Worm (Caenorhabditis elegans) whole organism, L4 larva: ENCODE data around the gene C27C12.1.

ENCODE experiments used
- F26F4.8 ChIP-seq: fragments of 200-800 bp; sonication (Bioruptor generic); conservative IDR thresholded peaks from 2 replicates; pipeline ENCODE4 v1.3.6; 2022; ENCODE audit warnings: missing genetic modification characterization, missing compliant biosample characterization
- T20F7.1 ChIP-seq: fragments of 200-800 bp; sonication (Bioruptor generic); optimal IDR thresholded peaks from 2 replicates; lab custom pipeline; 2018; ENCODE audit warnings: mild to moderate bottlenecking, missing genetic modification characterization, missing compliant biosample characterization
- Y105C5A.15 ChIP-seq: fragments of 200-800 bp; sonication (Bioruptor generic); IDR thresholded peaks from 2 replicates; pipeline ENCODE4 v1.3.6; 2022; ENCODE audit warnings: missing genetic modification characterization, missing compliant biosample characterization
- Y48G9A.11 ChIP-seq: fragments of 200-800 bp; sonication (Bioruptor generic); IDR thresholded peaks from 2 replicates; pipeline ENCODE4 v1.3.6; 2022; ENCODE audit warnings: missing genetic modification reagents, missing genetic modification characterization, missing compliant biosample characterization
- Y5F2A.4 ChIP-seq: fragments of 200-800 bp; sonication (Bioruptor generic); optimal IDR thresholded peaks from 2 replicates; lab custom pipeline; 2018; ENCODE audit warnings: mild to moderate bottlenecking, missing genetic modification characterization, missing compliant biosample characterization
- aha-1 ChIP-seq: fragments of 150-350 bp; peaks from one replicate; lab custom pipeline; 2014; ENCODE audit warnings: missing biosample characterization, missing genetic modification characterization
- aly-2 ChIP-seq: sonication (generic microtip); optimal IDR thresholded peaks from 2 replicates; lab custom pipeline; 2018; ENCODE audit warnings: missing biosample characterization, missing genetic modification characterization
- attf-4 ChIP-seq: sonication (generic microtip); optimal IDR thresholded peaks from 3 replicates; lab custom pipeline; 2017; ENCODE audit warnings: missing biosample characterization, missing genetic modification characterization
- daf-16 ChIP-seq, 3 experiments: sonication (generic microtip); optimal IDR thresholded peaks; 2 replicates each; lab custom pipeline; 2016 to 2017; ENCODE audit warnings: missing genetic modification characterization in 3 of 3, missing genetic modification reagents in 3 of 3, mild to moderate bottlenecking in 2 of 3, missing compliant biosample characterization in 2 of 3, missing biosample characterization in 1 of 3, moderate library complexity in 1 of 3
- dmd-6 ChIP-seq: fragments of 200-800 bp; sonication (Bioruptor generic); IDR thresholded peaks from 2 replicates; pipeline ENCODE4 v1.3.6; 2022; ENCODE audit warnings: missing genetic modification reagents, missing genetic modification characterization, missing compliant biosample characterization
- dmd-8 ChIP-seq: fragments of 200-800 bp; sonication (Bioruptor generic); IDR thresholded peaks from 2 replicates; pipeline ENCODE4 v1.3.6; 2022; ENCODE audit warnings: missing genetic modification characterization, missing compliant biosample characterization
- dve-1 ChIP-seq: sonication (generic microtip); optimal IDR thresholded peaks from 2 replicates; lab custom pipeline; 2017; ENCODE audit warnings: antibody characterized with exemption, mild to moderate bottlenecking, missing genetic modification characterization, missing compliant biosample characterization; ENCODE audit not compliant: insufficient read depth
- hlh-11 ChIP-seq: fragments of 200-800 bp; sonication (Bioruptor generic); optimal IDR thresholded peaks from 2 replicates; lab custom pipeline; 2018; ENCODE audit warnings: mild to moderate bottlenecking, missing genetic modification characterization, missing compliant biosample characterization
- lin-1 ChIP-seq: fragments of 200-800 bp; sonication (Bioruptor generic); IDR thresholded peaks from 2 replicates; pipeline ENCODE4 v1.3.6; 2022; ENCODE audit warnings: missing genetic modification reagents, missing genetic modification characterization, missing compliant biosample characterization
- lin-29 ChIP-seq: fragments of 200-800 bp; sonication (Bioruptor generic); IDR thresholded peaks from 2 replicates; pipeline ENCODE4 v1.3.6; 2022; ENCODE audit warnings: missing genetic modification reagents, missing genetic modification characterization, missing compliant biosample characterization
- lin-38 ChIP-seq: fragments of 200-800 bp; sonication (Bioruptor generic); IDR thresholded peaks from 2 replicates; pipeline ENCODE4 v1.3.6; 2022; ENCODE audit warnings: missing genetic modification reagents, missing genetic modification characterization, missing compliant biosample characterization
- mep-1 ChIP-seq: fragments of 150-350 bp; sonication (generic microtip); optimal IDR thresholded peaks from 3 replicates; lab custom pipeline; 2014; ENCODE audit warnings: missing biosample characterization, missing genetic modification characterization
- mes-2 ChIP-seq: sonication (generic microtip); optimal IDR thresholded peaks from 2 replicates; lab custom pipeline; 2016; ENCODE audit warnings: missing genotype, mild to moderate bottlenecking, missing genetic modification characterization, missing compliant biosample characterization; ENCODE audit not compliant: poor library complexity, severe bottlenecking
- nhr-28 ChIP-seq: fragments of 150-350 bp; optimal IDR thresholded peaks from 2 replicates; lab custom pipeline; 2014; ENCODE audit warnings: missing biosample characterization, missing genetic modification characterization
- nhr-48 ChIP-seq: sonication (generic microtip); optimal IDR thresholded peaks from 2 replicates; lab custom pipeline; 2016; ENCODE audit warnings: mild to moderate bottlenecking, missing genetic modification characterization, missing compliant biosample characterization
- nhr-6 ChIP-seq: fragments of 150-350 bp; optimal IDR thresholded peaks from 2 replicates; lab custom pipeline; 2014; ENCODE audit warnings: missing biosample characterization, missing genetic modification characterization
- nhr-77 ChIP-seq: fragments of 150-350 bp; optimal IDR thresholded peaks from 2 replicates; lab custom pipeline; 2014; ENCODE audit warnings: missing biosample characterization, missing genetic modification characterization
- pha-4 ChIP-seq, 2 experiments: fragments of 150-350 bp in 1 of 2; fragments of 200-800 bp in 1 of 2; sonication (Bioruptor generic) in 1 of 2; IDR thresholded peaks in 1 of 2; optimal IDR thresholded peaks in 1 of 2; 2 replicates each; pipeline versions ENCODE4 v1.3.6 to Lab custom; 2014 to 2022; ENCODE audit warnings: missing genetic modification characterization in 2 of 2, missing genetic modification reagents in 2 of 2, missing biosample characterization in 1 of 2, missing compliant biosample characterization in 1 of 2
- php-3 ChIP-seq: fragments of 200-800 bp; sonication (Bioruptor generic); IDR thresholded peaks from 2 replicates; pipeline ENCODE4 v1.3.6; 2022; ENCODE audit warnings: missing genetic modification reagents, missing genetic modification characterization, missing compliant biosample characterization
- pqm-1 ChIP-seq: sonication (generic microtip); optimal IDR thresholded peaks from 2 replicates; lab custom pipeline; 2017; ENCODE audit warnings: missing biosample characterization, missing genetic modification characterization
- saeg-2 ChIP-seq: fragments of 200-800 bp; sonication (Bioruptor generic); IDR thresholded peaks from 2 replicates; pipeline ENCODE4 v1.3.6; 2022; ENCODE audit warnings: missing genetic modification reagents, missing genetic modification characterization, missing compliant biosample characterization
- set-16 ChIP-seq: fragments of 200-800 bp; sonication (Bioruptor generic); IDR thresholded peaks from 2 replicates; pipeline ENCODE4 v1.3.6; 2022; ENCODE audit warnings: missing genetic modification reagents, missing genetic modification characterization, missing compliant biosample characterization
- spr-3 ChIP-seq: fragments of 200-800 bp; sonication (Bioruptor generic); optimal IDR thresholded peaks from 2 replicates; lab custom pipeline; 2018; ENCODE audit warnings: mild to moderate bottlenecking, missing genetic modification characterization, missing compliant biosample characterization
- tag-97 ChIP-seq: fragments of 200-800 bp; sonication (Bioruptor generic); IDR thresholded peaks from 2 replicates; pipeline ENCODE4 v1.3.6; 2022; ENCODE audit warnings: missing genetic modification characterization, missing compliant biosample characterization
- tra-1 ChIP-seq: fragments of 200-800 bp; sonication (Bioruptor generic); IDR thresholded peaks from 2 replicates; pipeline ENCODE4 v1.3.6; 2022; ENCODE audit warnings: missing genetic modification reagents, missing genetic modification characterization, missing compliant biosample characterization
- unc-62 ChIP-seq, 3 experiments: fragments of 150-350 bp in 1 of 3; sonication (generic microtip); optimal IDR thresholded peaks in 2 of 3; peaks in 1 of 3; 1 replicate in 1 of 3; 2 replicates in 2 of 3; lab custom pipeline; 2014 to 2017; ENCODE audit warnings: missing biosample characterization in 3 of 3, missing genetic modification characterization in 3 of 3, missing genetic modification reagents in 3 of 3, missing genotype in 1 of 3
- zag-1 ChIP-seq: fragments of 150-350 bp; optimal IDR thresholded peaks from 2 replicates; lab custom pipeline; 2014; ENCODE audit warnings: missing biosample characterization, missing genetic modification characterization
- zip-2 ChIP-seq: fragments of 150-350 bp; optimal IDR thresholded peaks from 2 replicates; lab custom pipeline; 2014; ENCODE audit warnings: missing biosample characterization, missing genetic modification characterization
- ztf-11 ChIP-seq: fragments of 150-350 bp; optimal IDR thresholded peaks from 2 replicates; lab custom pipeline; 2014; ENCODE audit warnings: missing biosample characterization, missing genetic modification characterization
- ztf-7 ChIP-seq: fragments of 150-350 bp; optimal IDR thresholded peaks from 2 replicates; lab custom pipeline; 2014; ENCODE audit warnings: missing biosample characterization, missing genetic modification characterization

The C27C12.1 gene

ce11 chrX:14849054-14849453, 4.5 kb downstream of the C27C12.1 start, which contains the start of gene acd-3 (continued):
- TF ChIP-seq dmd-8 (GFP tag; lab: Robert Waterston, UW): no peak
- no peak for TF ChIP-seq T20F7.1 (GFP tag; lab: Kevin White, UChicago)
- no peak for TF ChIP-seq saeg-2 (GFP tag; lab: Robert Waterston, UW)
- TF ChIP-seq nhr-48 (tag; lab: Kevin White, UChicago): no peak
- no peak for TF ChIP-seq nhr-77 (tag; lab: Kevin White, UChicago)
- TF ChIP-seq lin-29 (GFP tag; lab: Robert Waterston, UW): no peak
- no peak for TF ChIP-seq php-3 (GFP tag; lab: Robert Waterston, UW)
- no peak for TF ChIP-seq lin-1 (GFP tag; lab: Robert Waterston, UW)
- TF ChIP-seq tra-1 (GFP tag; lab: Robert Waterston, UW): no peak

DNA sequence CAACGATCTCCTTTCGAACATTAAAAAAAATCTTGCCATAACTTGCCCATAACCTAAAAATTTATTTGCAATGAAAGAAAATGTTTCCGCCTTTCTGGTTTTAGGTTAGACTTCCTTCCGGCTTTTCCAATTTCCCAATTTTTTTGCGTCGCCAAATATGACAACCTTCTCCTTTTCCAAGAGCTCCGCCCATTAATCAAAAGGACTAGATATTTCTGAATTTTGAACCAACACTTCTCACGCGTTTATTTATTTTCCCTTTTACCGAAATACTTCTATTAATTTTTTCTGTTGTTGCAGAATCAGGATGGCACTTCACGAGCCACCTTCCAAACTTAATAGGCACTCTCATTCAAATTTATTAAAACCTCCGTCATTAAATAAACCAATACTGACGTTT, 7.9 kb downstream of the C27C12.1 start, which contains the start of gene egrh-1:
TSS of gene egrh-1 (plus strand) at position 301 of the 400 bp plus-strand sequence.
- TF ChIP-seq saeg-2 (GFP tag; lab: Robert Waterston, UW): no peak
- TF ChIP-seq aha-1 (tag; lab: Kevin White, UChicago): peak; percentile 40

DNA sequence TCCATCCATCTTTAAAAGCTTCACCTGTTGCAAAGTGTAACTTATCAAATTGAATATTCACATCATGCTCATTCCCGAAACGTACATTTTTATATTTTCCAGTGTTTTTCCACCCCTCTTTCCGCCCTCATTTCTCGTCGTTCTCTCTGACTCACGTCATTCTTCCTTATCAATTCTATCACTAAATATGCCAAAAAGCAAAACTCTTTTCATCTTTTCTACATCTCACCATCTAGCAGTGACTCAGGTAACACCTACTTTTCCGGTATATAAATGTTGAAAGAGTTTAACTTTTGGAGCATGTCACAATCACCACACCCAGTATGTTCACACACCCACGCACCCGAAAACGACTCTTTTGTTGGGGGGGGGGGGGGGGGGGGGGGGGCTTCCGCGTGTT, 9.1 kb downstream of the C27C12.1 start:
- TF ChIP-seq Y105C5A.15 (GFP tag; lab: Robert Waterston, UW): no peak
- no peak for TF ChIP-seq zag-1
- TF ChIP-seq nhr-77 (tag; lab: Kevin White, UChicago): no peak
- peak; percentile 70 for TF ChIP-seq dmd-6 (GFP tag; lab: Robert Waterston, UW)
- peak in 1 of 2 experiments; percentile 92 for TF ChIP-seq unc-62 (GFP tag; optimal IDR thresholded peaks at IDR 0.05 in 1 of 2; lab: Kevin White, UChicago)
- no peak for TF ChIP-seq unc-62 (tag; optimal IDR thresholded peaks at IDR 0.05; lab: Kevin White, UChicago)
- TF ChIP-seq set-16 (GFP tag; lab: Robert Waterston, UW): no peak
- no peak for TF ChIP-seq Y48G9A.11 (GFP tag; lab: Robert Waterston, UW)
- peak; percentile 29 for TF ChIP-seq nhr-28 (tag; lab: Kevin White, UChicago)
- TF ChIP-seq zip-2 (tag; lab: Kevin White, UChicago): no peak
- TF ChIP-seq nhr-6 (tag; lab: Kevin White, UChicago): no peak
- TF ChIP-seq ztf-7 (tag; lab: Kevin White, UChicago): no peak
- no peak for TF ChIP-seq ztf-11 (tag; lab: Kevin White, UChicago)
- TF ChIP-seq aha-1 (tag; lab: Kevin White, UChicago): peak; percentile 87
- no peak for TF ChIP-seq dve-1 (tag; lab: Kevin White, UChicago)
- no peak for TF ChIP-seq aly-2 (tag; lab: Kevin White, UChicago)
- no peak for TF ChIP-seq spr-3 (GFP tag; lab: Kevin White, UChicago)
- peak; percentile 60 for TF ChIP-seq pqm-1 (tag; lab: Kevin White, UChicago)
- peak; percentile 32 for TF ChIP-seq mes-2 (tag; lab: Kevin White, UChicago)
- TF ChIP-seq daf-16 (GFP tag; optimal IDR thresholded peaks at IDR 0.05; lab: Kevin White, UChicago): no peak
- TF ChIP-seq daf-16 (tag; optimal IDR thresholded peaks at IDR 0.05; lab: Kevin White, UChicago): peak; percentile 45
- TF ChIP-seq hlh-11 (tag; lab: Kevin White, UChicago): peak; percentile 41
- TF ChIP-seq lin-38 (GFP tag; lab: Robert Waterston, UW): no peak
- TF ChIP-seq Y5F2A.4 (GFP tag; lab: Kevin White, UChicago): no peak

- TF ChIP-seq spr-3 (GFP tag; lab: Kevin White, UChicago): no peak
- TF ChIP-seq attf-4 (tag; lab: Kevin White, UChicago): no peak
- no peak for TF ChIP-seq mep-1 (tag; lab: Kevin White, UChicago)
- no peak for TF ChIP-seq F26F4.8
- no peak for TF ChIP-seq nhr-48 (tag; lab: Kevin White, UChicago)
- peak; percentile 96 for TF ChIP-seq aha-1 (tag; lab: Kevin White, UChicago)
- no peak for TF ChIP-seq tag-97 (GFP tag; lab: Robert Waterston, UW)
- TF ChIP-seq pha-4 (GFP tag; IDR thresholded peaks at IDR 0.05; lab: Robert Waterston, UW): no peak
- peak; percentile 77 for TF ChIP-seq pha-4 (tag; optimal IDR thresholded peaks at IDR 0.05; lab: Kevin White, UChicago)
- no peak for TF ChIP-seq daf-16 (GFP tag; optimal IDR thresholded peaks at IDR 0.05; lab: Kevin White, UChicago)
- peak; percentile 15 for TF ChIP-seq daf-16 (tag; optimal IDR thresholded peaks at IDR 0.05; lab: Kevin White, UChicago)
Observed at ce11 chrX:14842846-14843369, 10.7 kb downstream of the C27C12.1 start.
